Fruit fly (Drosophila melanogaster) whole organism, embryonic: Measurements from ENCODE around the gene Coq7.

ENCODE experiments used
- Adf1 ChIP-seq: fragments of 200-800 bp; sonication (Bioruptor generic); IDR thresholded peaks from 2 replicates; pipeline ENCODE4 v1.3.6; 2022; ENCODE audit warnings: missing biosample characterization, missing genetic modification characterization
- B-H2 ChIP-seq: fragments of 200-800 bp; sonication (Bioruptor generic); optimal IDR thresholded peaks from 2 replicates; lab custom pipeline; 2018; ENCODE audit warnings: missing biosample characterization, mild to moderate bottlenecking, missing genetic modification characterization
- BtbVII ChIP-seq: fragments of 200-800 bp; sonication (Bioruptor generic); optimal IDR thresholded peaks from 3 replicates; lab custom pipeline; 2017; ENCODE audit warnings: missing biosample characterization, mild to moderate bottlenecking, missing genetic modification characterization
- CG10366 ChIP-seq: fragments of 200-800 bp; sonication (Bioruptor generic); IDR thresholded peaks from 2 replicates; pipeline ENCODE4 v1.3.6; 2022; ENCODE audit warnings: missing biosample characterization, missing genetic modification characterization
- CG11456 ChIP-seq: fragments of 200-800 bp; sonication (Bioruptor generic); IDR thresholded peaks from 3 replicates; pipeline ENCODE4 v1.3.6; 2022; ENCODE audit warnings: missing biosample characterization, missing genetic modification characterization
- CG12155 ChIP-seq: fragments of 200-800 bp; sonication (Bioruptor generic); optimal IDR thresholded peaks from 3 replicates; lab custom pipeline; 2016; ENCODE audit warnings: missing biosample characterization, missing genetic modification characterization
- CG12219 ChIP-seq: fragments of 200-800 bp; sonication (Bioruptor generic); optimal IDR thresholded peaks from 3 replicates; lab custom pipeline; 2018; ENCODE audit warnings: missing biosample characterization, mild to moderate bottlenecking, missing genetic modification characterization
- CG12299 ChIP-seq: fragments of 200-800 bp; sonication (Bioruptor generic); optimal IDR thresholded peaks from 2 replicates; lab custom pipeline; 2018; ENCODE audit warnings: missing biosample characterization, mild to moderate bottlenecking, missing genetic modification characterization
- CG13287 ChIP-seq: fragments of 200-800 bp; sonication (Bioruptor generic); IDR thresholded peaks from 2 replicates; pipeline ENCODE4 v1.3.6; 2022; ENCODE audit warnings: missing biosample characterization, missing genetic modification characterization; ENCODE audit not compliant: partially characterized antibody
- CG13296 ChIP-seq: fragments of 200-800 bp; sonication (Bioruptor generic); optimal IDR thresholded peaks from 3 replicates; lab custom pipeline; 2018; ENCODE audit warnings: missing biosample characterization, mild to moderate bottlenecking, missing genetic modification characterization
- CG14667 ChIP-seq: fragments of 200-800 bp; sonication (Bioruptor generic); IDR thresholded peaks from 2 replicates; pipeline ENCODE4 v1.3.6; 2022; ENCODE audit warnings: missing biosample characterization, missing genetic modification characterization
- CG15269 ChIP-seq: fragments of 200-800 bp; sonication (Bioruptor generic); optimal IDR thresholded peaks from 2 replicates; lab custom pipeline; 2018; ENCODE audit warnings: missing biosample characterization, mild to moderate bottlenecking, missing genetic modification characterization, moderate library complexity
- CG17385 ChIP-seq: fragments of 200-800 bp; sonication (Bioruptor generic); optimal IDR thresholded peaks from 3 replicates; lab custom pipeline; 2018; ENCODE audit warnings: missing biosample characterization, mild to moderate bottlenecking, missing genetic modification characterization
- CG2129 ChIP-seq: fragments of 200-800 bp; sonication (Bioruptor generic); IDR thresholded peaks from 2 replicates; pipeline ENCODE4 v1.3.6; 2022; ENCODE audit warnings: missing biosample characterization, missing genetic modification characterization; ENCODE audit not compliant: partially characterized antibody
- CG32532 ChIP-seq: fragments of 200-800 bp; sonication (Bioruptor generic); IDR thresholded peaks from 2 replicates; pipeline ENCODE4 v1.3.6; 2022; ENCODE audit warnings: missing biosample characterization, missing genetic modification characterization
- CG34224 ChIP-seq: fragments of 200-800 bp; sonication (Bioruptor generic); IDR thresholded peaks from 3 replicates; pipeline ENCODE4 v1.3.6; 2022; ENCODE audit warnings: missing biosample characterization, missing genetic modification characterization; ENCODE audit not compliant: partially characterized antibody
- CG43689 ChIP-seq: fragments of 200-800 bp; sonication (Bioruptor generic); IDR thresholded peaks from 2 replicates; pipeline ENCODE4 v1.3.6; 2022; ENCODE audit warnings: missing biosample characterization, missing genetic modification characterization
- CG4404 ChIP-seq: fragments of 200-800 bp; sonication (Bioruptor generic); IDR thresholded peaks from 2 replicates; pipeline ENCODE4 v1.3.6; 2022; ENCODE audit warnings: missing biosample characterization, missing genetic modification characterization
- CG7357 ChIP-seq: fragments of 200-800 bp; sonication (Bioruptor generic); IDR thresholded peaks from 3 replicates; pipeline ENCODE4 v1.3.6; 2022; ENCODE audit warnings: missing biosample characterization, missing genetic modification characterization
- Camta ChIP-seq: fragments of 200-800 bp; sonication (Bioruptor generic); optimal IDR thresholded peaks from 2 replicates; lab custom pipeline; 2016; ENCODE audit warnings: missing biosample characterization, missing genetic modification characterization
- Hsf ChIP-seq: fragments of 200-800 bp; sonication (Bioruptor generic); optimal IDR thresholded peaks from 3 replicates; lab custom pipeline; 2016; ENCODE audit warnings: missing biosample characterization, missing genetic modification characterization
- Jarid2 ChIP-seq: fragments of 200-800 bp; sonication (Bioruptor generic); optimal IDR thresholded peaks from 3 replicates; lab custom pipeline; 2017; ENCODE audit warnings: mild to moderate bottlenecking, missing biosample characterization, missing genetic modification reagents, missing genetic modification characterization
- Lpt ChIP-seq: fragments of >200 bp; optimal IDR thresholded peaks from 2 replicates; lab custom pipeline; 2018; ENCODE audit warnings: missing biosample characterization, missing genetic modification characterization
- Rx ChIP-seq: fragments of 200-800 bp; sonication (Bioruptor generic); IDR thresholded peaks from 2 replicates; pipeline ENCODE4 v1.3.6; 2022; ENCODE audit warnings: missing biosample characterization, missing genetic modification characterization
- Scr ChIP-seq: fragments of 200-800 bp; sonication (Bioruptor generic); IDR thresholded peaks from 2 replicates; pipeline ENCODE4 v1.3.6; 2022; ENCODE audit warnings: missing biosample characterization, missing genetic modification characterization; ENCODE audit not compliant: partially characterized antibody
- Side ChIP-seq: fragments of 200-800 bp; sonication (Bioruptor generic); optimal IDR thresholded peaks from 2 replicates; lab custom pipeline; 2016; ENCODE audit warnings: missing biosample characterization, missing genetic modification characterization
- Usf ChIP-seq: fragments of 200-800 bp; sonication (Bioruptor generic); optimal IDR thresholded peaks from 2 replicates; lab custom pipeline; 2017; ENCODE audit warnings: missing genotype, missing biosample characterization, missing genetic modification characterization
- ab ChIP-seq: fragments of 200-800 bp; sonication (Bioruptor generic); optimal IDR thresholded peaks from 2 replicates; lab custom pipeline; 2016; ENCODE audit warnings: missing biosample characterization, missing genetic modification characterization
- al ChIP-seq: fragments of 200-800 bp; sonication (Bioruptor generic); IDR thresholded peaks from 2 replicates; pipeline ENCODE4 v1.3.6; 2022; ENCODE audit warnings: missing biosample characterization, missing genetic modification characterization
- aop ChIP-seq: fragments of 200-800 bp; sonication (Bioruptor generic); IDR thresholded peaks from 2 replicates; pipeline ENCODE4 v1.3.6; 2022; ENCODE audit warnings: missing biosample characterization, missing genetic modification characterization
- chm ChIP-seq: fragments of 200-800 bp; sonication (Bioruptor generic); IDR thresholded peaks from 2 replicates; pipeline ENCODE4 v1.3.6; 2022; ENCODE audit warnings: missing biosample characterization, missing genetic modification characterization
- eve ChIP-seq, 2 experiments: fragments of >200 bp; optimal IDR thresholded peaks; 2 replicates each; lab custom pipeline; 2017; ENCODE audit warnings: missing biosample characterization in 2 of 2, missing genetic modification characterization in 2 of 2
- eyg ChIP-seq: fragments of 200-800 bp; sonication (Bioruptor generic); optimal IDR thresholded peaks from 3 replicates; lab custom pipeline; 2016; ENCODE audit warnings: missing biosample characterization, missing genetic modification characterization
- gcm2 ChIP-seq: fragments of 200-800 bp; sonication (Bioruptor generic); optimal IDR thresholded peaks from 2 replicates; lab custom pipeline; 2016; ENCODE audit warnings: missing biosample characterization, missing genetic modification characterization
- gfzf ChIP-seq: fragments of 200-800 bp; sonication (Bioruptor generic); optimal IDR thresholded peaks from 2 replicates; lab custom pipeline; 2016; ENCODE audit warnings: missing biosample characterization, mild to moderate bottlenecking, missing genetic modification characterization, moderate library complexity
- gro ChIP-seq: fragments of 200-800 bp; sonication (Bioruptor generic); optimal IDR thresholded peaks from 2 replicates; lab custom pipeline; 2016; ENCODE audit warnings: missing biosample characterization, missing genetic modification characterization
- gsb ChIP-seq: fragments of 200-800 bp; sonication (Bioruptor generic); IDR thresholded peaks from 2 replicates; pipeline ENCODE4 v1.3.6; 2022; ENCODE audit warnings: missing biosample characterization, missing genetic modification characterization
- hb ChIP-seq: fragments of 200-800 bp; sonication (Bioruptor generic); IDR thresholded peaks from 3 replicates; pipeline ENCODE4 v1.3.6; 2022; ENCODE audit warnings: missing biosample characterization, missing genetic modification characterization; ENCODE audit not compliant: partially characterized antibody
- her ChIP-seq: fragments of 200-800 bp; sonication (Bioruptor generic); optimal IDR thresholded peaks from 2 replicates; lab custom pipeline; 2016; ENCODE audit warnings: missing biosample characterization, missing genetic modification characterization
- kah ChIP-seq: fragments of 200-800 bp; sonication (Bioruptor generic); optimal IDR thresholded peaks from 2 replicates; lab custom pipeline; 2018; ENCODE audit warnings: missing biosample characterization, mild to moderate bottlenecking, missing genetic modification characterization
- lmd ChIP-seq: fragments of 200-800 bp; sonication (Bioruptor generic); IDR thresholded peaks from 2 replicates; pipeline ENCODE4 v1.3.6; 2022; ENCODE audit warnings: missing biosample characterization, missing genetic modification characterization
- mirr ChIP-seq: fragments of 200-800 bp; sonication (Bioruptor generic); optimal IDR thresholded peaks from 3 replicates; lab custom pipeline; 2018; ENCODE audit warnings: missing biosample characterization, mild to moderate bottlenecking, missing genetic modification characterization
- nau ChIP-seq: fragments of 200-800 bp; sonication (Bioruptor generic); optimal IDR thresholded peaks from 3 replicates; lab custom pipeline; 2017; ENCODE audit warnings: missing biosample characterization, mild to moderate bottlenecking, missing genetic modification characterization, missing genetic modification reagents
- pfk ChIP-seq: fragments of 200-800 bp; sonication (Bioruptor generic); optimal IDR thresholded peaks from 2 replicates; lab custom pipeline; 2018; ENCODE audit warnings: missing biosample characterization, mild to moderate bottlenecking, missing genetic modification characterization, moderate library complexity
- sens ChIP-seq: fragments of 200-800 bp; sonication (Bioruptor generic); peaks from one replicate; lab custom pipeline; 2016; ENCODE audit warnings: missing biosample characterization, missing genetic modification characterization
- ssp ChIP-seq: fragments of 200-800 bp; sonication (Bioruptor generic); IDR thresholded peaks from 2 replicates; pipeline ENCODE4 v1.3.6; 2022; ENCODE audit warnings: missing biosample characterization, missing genetic modification characterization
- tin ChIP-seq: fragments of 200-800 bp; sonication (Bioruptor generic); optimal IDR thresholded peaks from 3 replicates; lab custom pipeline; 2016; ENCODE audit warnings: missing biosample characterization, missing genetic modification characterization
- tna ChIP-seq: fragments of 200-800 bp; sonication (Bioruptor generic); IDR thresholded peaks from 2 replicates; pipeline ENCODE4 v1.3.6; 2022; ENCODE audit warnings: missing biosample characterization, missing genetic modification characterization; ENCODE audit not compliant: partially characterized antibody
- tx ChIP-seq: fragments of 200-800 bp; sonication (Bioruptor generic); optimal IDR thresholded peaks from 2 replicates; lab custom pipeline; 2016; ENCODE audit warnings: missing biosample characterization, missing genetic modification characterization
- vfl ChIP-seq: fragments of 200-800 bp; sonication (Bioruptor generic); optimal IDR thresholded peaks from 2 replicates; lab custom pipeline; 2016; ENCODE audit warnings: missing biosample characterization, missing genetic modification characterization
- zf30C ChIP-seq: fragments of 200-800 bp; sonication (Bioruptor generic); optimal IDR thresholded peaks from 3 replicates; lab custom pipeline; 2018; ENCODE audit warnings: missing biosample characterization, mild to moderate bottlenecking, missing genetic modification characterization
- zfh1 ChIP-seq: fragments of 200-800 bp; sonication (Bioruptor generic); IDR thresholded peaks from 3 replicates; pipeline ENCODE4 v1.3.6; 2022; ENCODE audit warnings: missing biosample characterization, missing genetic modification characterization

The Coq7 gene

dm6 chrX:6744088-6744487 lies 26.9 kb upstream of the Coq7 start, which contains the start of gene RpL17 (continued):
- peak; percentile 88 for TF ChIP-seq CG13296 (GFP tag; lab: Kevin White, UChicago)
- TF ChIP-seq CG11456 (GFP tag; lab: Robert Waterston, UW), result peak; percentile 91
- peak; percentile 61 for TF ChIP-seq tin (GFP tag; lab: Kevin White, UChicago)
- TF ChIP-seq CG14667, result peak; percentile 44
- TF ChIP-seq CG15269 (tag; lab: Kevin White, UChicago), result peak; percentile 78
- TF ChIP-seq ssp (GFP tag; lab: Robert Waterston, UW), result peak; percentile 65
- peak; percentile 42; the same call in 1 of the 2 replicates for TF ChIP-seq al
- peak; percentile 80 for TF ChIP-seq Usf (GFP tag; lab: Kevin White, UChicago)
- no peak for TF ChIP-seq tna (GFP tag; lab: Robert Waterston, UW)
- peak; percentile 82 for TF ChIP-seq lmd (GFP tag; lab: Robert Waterston, UW)
- TF ChIP-seq B-H2 (GFP tag; lab: Kevin White, UChicago), result peak; percentile 89
- peak; percentile 36; the same call in 1 of the 2 replicates for TF ChIP-seq CG13287
- no peak for TF ChIP-seq Lpt
- peak; percentile 74 for TF ChIP-seq vfl (GFP tag; lab: Kevin White, UChicago)
- TF ChIP-seq ab (GFP tag; lab: Kevin White, UChicago), result peak; percentile 33
- peak; percentile 83 for TF ChIP-seq her
- TF ChIP-seq kah, result peak; percentile 52
- peak; percentile 58; the same call in 1 of the 2 replicates for TF ChIP-seq CG4404 (GFP tag; lab: Robert Waterston, UW)
- peak; percentile 96 for TF ChIP-seq sens (GFP tag; lab: Kevin White, UChicago)
- TF ChIP-seq CG32532 (GFP tag; lab: Robert Waterston, UW), result peak; percentile 88
- TF ChIP-seq Camta, result peak; percentile 85
- TF ChIP-seq Side (GFP tag; lab: Kevin White, UChicago), result peak; percentile 92
- peak; percentile 68 for TF ChIP-seq CG12155 (GFP tag; lab: Kevin White, UChicago)
- peak; percentile 80 for TF ChIP-seq CG12299 (tag; lab: Kevin White, UChicago)
- TF ChIP-seq BtbVII (GFP tag; lab: Kevin White, UChicago), result peak; percentile 87
- peak; percentile 79 for TF ChIP-seq mirr (GFP tag; lab: Kevin White, UChicago)
- TF ChIP-seq zfh1 (GFP tag; lab: Robert Waterston, UW), result peak; percentile 90
- TF ChIP-seq CG12219 (GFP tag; lab: Kevin White, UChicago), result peak; percentile 73
- TF ChIP-seq CG7357 (GFP tag; lab: Robert Waterston, UW), result peak; percentile 48; the same call in 1 of the 3 replicates
- peak; percentile 92 for TF ChIP-seq gfzf (GFP tag; lab: Kevin White, UChicago)
- TF ChIP-seq CG34224 (GFP tag; lab: Robert Waterston, UW), result no peak
- TF ChIP-seq gcm2, result peak; percentile 70
- TF ChIP-seq Rx (GFP tag; lab: Robert Waterston, UW), result peak; percentile 79
- peak; percentile 65 for TF ChIP-seq CG43689 (GFP tag; lab: Robert Waterston, UW)
- TF ChIP-seq nau (GFP tag; lab: Kevin White, UChicago), result peak; percentile 85
- TF ChIP-seq chm (GFP tag; lab: Robert Waterston, UW), result peak; percentile 93
- TF ChIP-seq gsb (GFP tag; lab: Robert Waterston, UW), result peak; percentile 68
- TF ChIP-seq CG2129, result no peak
- no peak for TF ChIP-seq aop (GFP tag; lab: Robert Waterston, UW)
- TF ChIP-seq eve (GFP tag; optimal IDR thresholded peaks at IDR 0.05; lab: Kevin White, UChicago), result no peak
- peak; percentile 77 for TF ChIP-seq Hsf (GFP tag; lab: Kevin White, UChicago)
- peak; percentile 81 for TF ChIP-seq CG17385 (GFP tag; lab: Kevin White, UChicago)
- peak; percentile 48 for TF ChIP-seq zf30C (GFP tag; lab: Kevin White, UChicago)
- peak; percentile 54 for TF ChIP-seq tx (GFP tag; lab: Kevin White, UChicago)
- peak; percentile 70 for TF ChIP-seq pfk (GFP tag; lab: Kevin White, UChicago)
- TF ChIP-seq gro (GFP tag; lab: Kevin White, UChicago), result peak; percentile 87
- TF ChIP-seq Jarid2 (GFP tag; lab: Kevin White, UChicago), result peak; percentile 58
- peak; percentile 41; the same call in 1 of the 2 replicates for TF ChIP-seq Adf1 (GFP tag; lab: Robert Waterston, UW)
- peak; percentile 86 for TF ChIP-seq eyg
- TF ChIP-seq CG10366 (GFP tag; lab: Robert Waterston, UW), result peak; percentile 68
- TF ChIP-seq Scr (GFP tag; lab: Robert Waterston, UW), result no peak
- TF ChIP-seq hb (GFP tag; lab: Robert Waterston, UW), result no peak
